Fruit fly (Drosophila melanogaster) whole organism, embryonic: ENCODE results near the gene stv.
A peak's percentile ranks its signal among the peaks of the same experiment; 100 is the strongest.

Experiments
- CG10267 ChIP-seq: fragments of 200-800 bp; sonication (Bioruptor generic); optimal IDR thresholded peaks from 2 replicates; lab custom pipeline; 2018; ENCODE audit warnings: missing biosample characterization, mild to moderate bottlenecking, missing genetic modification characterization, moderate library complexity
- CG10543 ChIP-seq: fragments of 200-800 bp; sonication (Bioruptor generic); optimal IDR thresholded peaks from 3 replicates; lab custom pipeline; 2017; ENCODE audit warnings: missing biosample characterization, mild to moderate bottlenecking, missing genetic modification characterization, moderate library complexity
- CG11093 ChIP-seq: fragments of 200-800 bp; sonication (Bioruptor generic); IDR thresholded peaks from 3 replicates; pipeline ENCODE4 v1.3.6; 2022; ENCODE audit warnings: missing biosample characterization, missing genetic modification characterization
- CG11696 ChIP-seq: fragments of 200-800 bp; sonication (Bioruptor generic); IDR thresholded peaks from 2 replicates; pipeline ENCODE4 v1.3.6; 2022; ENCODE audit warnings: missing biosample characterization, missing genetic modification characterization
- CG12299 ChIP-seq: fragments of 200-800 bp; sonication (Bioruptor generic); optimal IDR thresholded peaks from 2 replicates; lab custom pipeline; 2018; ENCODE audit warnings: missing biosample characterization, mild to moderate bottlenecking, missing genetic modification characterization
- CG12659 ChIP-seq: fragments of 200-800 bp; sonication (Bioruptor generic); optimal IDR thresholded peaks from 3 replicates; lab custom pipeline; 2017; ENCODE audit warnings: mild to moderate bottlenecking, missing biosample characterization, missing genetic modification reagents, missing genetic modification characterization
- CG14050 ChIP-seq: fragments of 200-800 bp; sonication (Bioruptor generic); IDR thresholded peaks from 3 replicates; pipeline ENCODE4 v1.3.6; 2022; ENCODE audit warnings: missing biosample characterization, missing genetic modification characterization
- CG14441 ChIP-seq: fragments of 200-800 bp; sonication (Bioruptor generic); IDR thresholded peaks from 2 replicates; pipeline ENCODE4 v1.3.6; 2022; ENCODE audit warnings: missing biosample characterization, missing genetic modification characterization
- CG15479 ChIP-seq: fragments of 200-800 bp; sonication (Bioruptor generic); optimal IDR thresholded peaks from 3 replicates; lab custom pipeline; 2019; ENCODE audit warnings: missing biosample characterization, mild to moderate bottlenecking, missing genetic modification characterization, moderate library complexity
- CG16779 ChIP-seq: fragments of 200-800 bp; sonication (Bioruptor generic); IDR thresholded peaks from 2 replicates; pipeline ENCODE4 v1.3.6; 2022; ENCODE audit warnings: missing biosample characterization, missing genetic modification characterization
- CG16863 ChIP-seq: fragments of 200-800 bp; sonication (Bioruptor generic); optimal IDR thresholded peaks from 3 replicates; lab custom pipeline; 2016; ENCODE audit warnings: missing biosample characterization, missing genetic modification characterization
- CG17612 ChIP-seq: fragments of 200-800 bp; sonication (Bioruptor generic); IDR thresholded peaks from 2 replicates; pipeline ENCODE4 v1.3.6; 2022; ENCODE audit warnings: missing biosample characterization, missing genetic modification characterization
- CG1792 ChIP-seq: fragments of 200-800 bp; sonication (Bioruptor generic); optimal IDR thresholded peaks from 2 replicates; lab custom pipeline; 2016; ENCODE audit warnings: missing biosample characterization, missing genetic modification characterization
- CG18619 ChIP-seq: fragments of 200-800 bp; sonication (Bioruptor generic); optimal IDR thresholded peaks from 3 replicates; lab custom pipeline; 2017; ENCODE audit warnings: missing biosample characterization, mild to moderate bottlenecking, missing genetic modification characterization
- CG3847 ChIP-seq: fragments of 200-800 bp; sonication (Bioruptor generic); IDR thresholded peaks from 2 replicates; pipeline ENCODE4 v1.3.6; 2022; ENCODE audit warnings: missing biosample characterization, missing genetic modification characterization
- CG3995 ChIP-seq: fragments of 200-800 bp; sonication (Bioruptor generic); optimal IDR thresholded peaks from 3 replicates; lab custom pipeline; 2016; ENCODE audit warnings: missing biosample characterization, missing genetic modification characterization
- CG5245 ChIP-seq: fragments of 200-800 bp; sonication (Bioruptor generic); optimal IDR thresholded peaks from 3 replicates; lab custom pipeline; 2016; ENCODE audit warnings: missing biosample characterization, missing genetic modification characterization
- CG7745 ChIP-seq: fragments of 200-800 bp; sonication (Bioruptor generic); optimal IDR thresholded peaks from 2 replicates; lab custom pipeline; 2018; ENCODE audit warnings: missing biosample characterization, mild to moderate bottlenecking, missing genetic modification characterization, moderate library complexity
- CG7786 ChIP-seq: fragments of 200-800 bp; sonication (Bioruptor generic); optimal IDR thresholded peaks from 2 replicates; lab custom pipeline; 2016; ENCODE audit warnings: missing biosample characterization, missing genetic modification characterization
- Chrac-16 ChIP-seq: fragments of 200-800 bp; sonication (Bioruptor generic); optimal IDR thresholded peaks from 3 replicates; lab custom pipeline; 2016; ENCODE audit warnings: missing biosample characterization, missing genetic modification characterization
- CkIIα-i1 ChIP-seq: fragments of 200-800 bp; sonication (Bioruptor generic); IDR thresholded peaks from 2 replicates; pipeline ENCODE4 v1.3.6; 2022; ENCODE audit warnings: missing biosample characterization, missing genetic modification characterization
- Dbx ChIP-seq: fragments of 200-800 bp; sonication (Bioruptor generic); IDR thresholded peaks from 3 replicates; pipeline ENCODE4 v1.3.6; 2022; ENCODE audit warnings: missing biosample characterization, missing genetic modification characterization
- Dip2 ChIP-seq: fragments of 200-800 bp; sonication (Bioruptor generic); IDR thresholded peaks from 2 replicates; pipeline ENCODE4 v1.3.6; 2022; ENCODE audit warnings: missing biosample characterization, missing genetic modification characterization
- Dll ChIP-seq: fragments of 200-800 bp; sonication (Bioruptor generic); IDR thresholded peaks from 4 replicates; pipeline ENCODE4 v1.3.6; 2022; ENCODE audit warnings: missing biosample characterization, missing genetic modification characterization; ENCODE audit not compliant: partially characterized antibody
- Dp ChIP-seq: fragments of 200-800 bp; sonication (Bioruptor generic); optimal IDR thresholded peaks from 2 replicates; lab custom pipeline; 2018; ENCODE audit warnings: missing biosample characterization, mild to moderate bottlenecking, missing genetic modification characterization, moderate library complexity
- Ets65A ChIP-seq: fragments of 200-800 bp; sonication (Bioruptor generic); peaks from one replicate; lab custom pipeline; 2016; ENCODE audit warnings: missing biosample characterization, missing genetic modification characterization
- Fer1 ChIP-seq: fragments of 200-800 bp; sonication (Bioruptor generic); optimal IDR thresholded peaks from 2 replicates; lab custom pipeline; 2017; ENCODE audit warnings: missing biosample characterization, mild to moderate bottlenecking, missing genetic modification characterization
- HLH3B ChIP-seq: fragments of 200-800 bp; sonication (Bioruptor generic); IDR thresholded peaks from 2 replicates; pipeline ENCODE4 v1.3.6; 2022; ENCODE audit warnings: missing biosample characterization, missing genetic modification characterization
- HmgZ ChIP-seq: fragments of 200-800 bp; sonication (Bioruptor generic); optimal IDR thresholded peaks from 2 replicates; lab custom pipeline; 2018; ENCODE audit warnings: missing biosample characterization, mild to moderate bottlenecking, missing genetic modification characterization
- MBD-R2 ChIP-seq: fragments of 200-800 bp; sonication (Bioruptor generic); IDR thresholded peaks from 2 replicates; pipeline ENCODE4 v1.3.6; 2022; ENCODE audit warnings: missing biosample characterization, missing genetic modification characterization
- NFAT ChIP-seq: fragments of 200-800 bp; sonication (Bioruptor generic); IDR thresholded peaks from 2 replicates; pipeline ENCODE4 v1.3.6; 2022; ENCODE audit warnings: missing biosample characterization, missing genetic modification characterization
- Nf-YB ChIP-seq: fragments of 200-800 bp; sonication (Bioruptor generic); optimal IDR thresholded peaks from 3 replicates; lab custom pipeline; 2019; ENCODE audit warnings: missing biosample characterization, mild to moderate bottlenecking, missing genetic modification characterization, moderate library complexity
- Optix ChIP-seq: fragments of 200-800 bp; sonication (Bioruptor generic); IDR thresholded peaks from 3 replicates; pipeline ENCODE4 v1.3.6; 2022; ENCODE audit warnings: missing biosample characterization, missing genetic modification characterization
- Pdp1 ChIP-seq, 2 experiments: fragments of 200-800 bp; sonication (Bioruptor generic); optimal IDR thresholded peaks; 3 replicates each; lab custom pipeline; 2016; ENCODE audit warnings: missing biosample characterization in 2 of 2, missing genetic modification characterization in 2 of 2, mild to moderate bottlenecking in 1 of 2, moderate library complexity in 1 of 2
- Rfx ChIP-seq: fragments of 200-800 bp; sonication (Bioruptor generic); IDR thresholded peaks from 2 replicates; pipeline ENCODE4 v1.3.6; 2022; ENCODE audit warnings: missing biosample characterization, missing genetic modification characterization
- Rx ChIP-seq: fragments of 200-800 bp; sonication (Bioruptor generic); IDR thresholded peaks from 2 replicates; pipeline ENCODE4 v1.3.6; 2022; ENCODE audit warnings: missing biosample characterization, missing genetic modification characterization
- Sry-δ ChIP-seq: fragments of 200-800 bp; sonication (Bioruptor generic); optimal IDR thresholded peaks from 2 replicates; lab custom pipeline; 2016; ENCODE audit warnings: missing biosample characterization, missing genetic modification characterization
- Stat92E ChIP-seq, 3 experiments: fragments of >200 bp in 2 of 3; fragments of 200-800 bp in 1 of 3; sonication (Bioruptor generic) in 1 of 3; optimal IDR thresholded peaks; 2 replicates each; lab custom pipeline; 2017 to 2019; ENCODE audit warnings: missing biosample characterization in 3 of 3, missing genetic modification characterization in 3 of 3, mild to moderate bottlenecking in 1 of 3, moderate library complexity in 1 of 3
- cato ChIP-seq: fragments of 200-800 bp; sonication (Bioruptor generic); optimal IDR thresholded peaks from 2 replicates; lab custom pipeline; 2016; ENCODE audit warnings: missing biosample characterization, missing genetic modification characterization, borderline replicate concordance
- caup ChIP-seq: fragments of 200-800 bp; sonication (Bioruptor generic); optimal IDR thresholded peaks from 3 replicates; lab custom pipeline; 2017; ENCODE audit warnings: missing biosample characterization, mild to moderate bottlenecking, missing genetic modification characterization, moderate library complexity; ENCODE audit not compliant: severe bottlenecking
- dm ChIP-seq: fragments of 200-800 bp; sonication (Bioruptor generic); optimal IDR thresholded peaks from 3 replicates; lab custom pipeline; 2016; ENCODE audit warnings: missing biosample characterization, missing genetic modification characterization
- esg ChIP-seq: fragments of 200-800 bp; sonication (Bioruptor generic); conservative IDR thresholded peaks from 2 replicates; pipeline ENCODE4 v1.3.6; 2022; ENCODE audit warnings: missing biosample characterization, missing genetic modification characterization
- lmd ChIP-seq: fragments of 200-800 bp; sonication (Bioruptor generic); IDR thresholded peaks from 2 replicates; pipeline ENCODE4 v1.3.6; 2022; ENCODE audit warnings: missing biosample characterization, missing genetic modification characterization
- onecut ChIP-seq: fragments of 200-800 bp; sonication (Bioruptor generic); IDR thresholded peaks from 2 replicates; pipeline ENCODE4 v1.3.6; 2022; ENCODE audit warnings: missing biosample characterization, missing genetic modification characterization
- pb ChIP-seq: fragments of 200-800 bp; sonication (Bioruptor generic); optimal IDR thresholded peaks from 3 replicates; lab custom pipeline; 2016; ENCODE audit warnings: missing biosample characterization, missing genetic modification characterization
- pzg ChIP-seq: fragments of 200-800 bp; sonication (Bioruptor generic); optimal IDR thresholded peaks from 3 replicates; lab custom pipeline; 2018; ENCODE audit warnings: missing biosample characterization, mild to moderate bottlenecking, missing genetic modification characterization, moderate library complexity
- sens-2 ChIP-seq: fragments of 200-800 bp; sonication (Bioruptor generic); IDR thresholded peaks from 2 replicates; pipeline ENCODE4 v1.3.6; 2022; ENCODE audit warnings: missing biosample characterization, missing genetic modification characterization
- sim ChIP-seq: fragments of 200-800 bp; sonication (Bioruptor generic); IDR thresholded peaks from 2 replicates; pipeline ENCODE4 v1.3.6; 2022; ENCODE audit warnings: missing biosample characterization, missing genetic modification characterization
- sna ChIP-seq: fragments of 200-800 bp; sonication (Bioruptor generic); IDR thresholded peaks from 2 replicates; pipeline ENCODE4 v1.3.6; 2022; ENCODE audit warnings: missing biosample characterization, missing genetic modification characterization; ENCODE audit not compliant: partially characterized antibody
- sug ChIP-seq: fragments of 200-800 bp; optimal IDR thresholded peaks from 2 replicates; lab custom pipeline; 2019; ENCODE audit warnings: missing biosample characterization, mild to moderate bottlenecking, missing genetic modification characterization, moderate library complexity
- trh ChIP-seq: fragments of 200-800 bp; sonication (Bioruptor generic); optimal IDR thresholded peaks from 2 replicates; lab custom pipeline; 2016; ENCODE audit warnings: missing biosample characterization, missing genetic modification characterization
- zen2 ChIP-seq: fragments of 200-800 bp; sonication (Bioruptor generic); IDR thresholded peaks from 3 replicates; pipeline ENCODE4 v1.3.6; 2022; ENCODE audit warnings: missing biosample characterization, missing genetic modification characterization; ENCODE audit not compliant: partially characterized antibody
- zfh1 ChIP-seq: fragments of 200-800 bp; sonication (Bioruptor generic); IDR thresholded peaks from 3 replicates; pipeline ENCODE4 v1.3.6; 2022; ENCODE audit warnings: missing biosample characterization, missing genetic modification characterization

stv gene

dm6 chr3L:13442400-13442799, 34.9 kb upstream of the stv start, which contains the start of gene cmb (continued):
- TF ChIP-seq Dll (GFP tag; lab: Robert Waterston, UW) (no peak), zen2 (no peak), Fer1 (no peak), CG17612 (GFP tag; lab: Robert Waterston, UW) (no peak), Sry-δ (no peak), esg (GFP tag; lab: Robert Waterston, UW) (no peak), CG10267 (tag; lab: Kevin White, UChicago) (peak; percentile 19), CG14050 (GFP tag; lab: Robert Waterston, UW) (no peak), MBD-R2 (GFP tag; lab: Robert Waterston, UW) (peak; percentile 96), Pdp1 (GFP tag; optimal IDR thresholded peaks at IDR 0.05; lab: Kevin White, UChicago) (no peak), CG15479 (GFP tag; lab: Kevin White, UChicago) (peak; percentile 68), CG18619 (no peak), Nf-YB (GFP tag; lab: Kevin White, UChicago) (no peak), Rx (GFP tag; lab: Robert Waterston, UW) (no peak), CG3847 (GFP tag; lab: Robert Waterston, UW) (no peak), CG5245 (GFP tag; lab: Kevin White, UChicago) (no peak), HmgZ (tag; lab: Kevin White, UChicago) (no peak), pb (GFP tag; lab: Kevin White, UChicago) (no peak), CG11093 (GFP tag; lab: Robert Waterston, UW) (no peak), sna (no peak), CG7745 (tag; lab: Kevin White, UChicago) (no peak), CG3995 (GFP tag; lab: Kevin White, UChicago) (no peak), Optix (GFP tag; lab: Robert Waterston, UW) (no peak), CG16779 (GFP tag; lab: Robert Waterston, UW) (no peak), Ets65A (peak; percentile 67), dm (GFP tag; lab: Kevin White, UChicago) (no peak), sens-2 (GFP tag; lab: Robert Waterston, UW) (no peak), CG10543 (no peak), zfh1 (GFP tag; lab: Robert Waterston, UW) (no peak), CG1792 (GFP tag; lab: Kevin White, UChicago) (no peak), HLH3B (GFP tag; lab: Robert Waterston, UW) (no peak), caup (GFP tag; lab: Kevin White, UChicago) (no peak), CG14441 (no peak), Dip2 (GFP tag; lab: Robert Waterston, UW) (no peak), cato (no peak), Rfx (GFP tag; lab: Robert Waterston, UW) (no peak), sim (GFP tag; lab: Robert Waterston, UW) (no peak), CG7786 (no peak), trh (GFP tag; lab: Kevin White, UChicago) (no peak), sug (tag; lab: Kevin White, UChicago) (no peak), CG16863 (GFP tag; lab: Kevin White, UChicago) (no peak), Stat92E (GFP tag; optimal IDR thresholded peaks at IDR 0.05; lab: Kevin White, UChicago) (no peak), CG12299 (tag; lab: Kevin White, UChicago) (no peak), Dbx (no peak), CG12659 (GFP tag; lab: Kevin White, UChicago) (no peak), CG11696 (GFP tag; lab: Robert Waterston, UW) (no peak), CkIIα-i1 (no peak), Dp (GFP tag; lab: Kevin White, UChicago) (peak; percentile 75), NFAT (GFP tag; lab: Robert Waterston, UW) (no peak), pzg (GFP tag; lab: Kevin White, UChicago) (peak; percentile 46), Chrac-16 (GFP tag; lab: Kevin White, UChicago) (no peak), onecut (GFP tag; lab: Robert Waterston, UW) (no peak), lmd (no peak)
